Worm (Caenorhabditis elegans) whole organism, early embryonic: Measurements from ENCODE around the gene W03C9.5.

Source experiments
- B0310.2 ChIP-seq: sonication (generic microtip); optimal IDR thresholded peaks from 2 replicates; lab custom pipeline; 2016; ENCODE audit warnings: mild to moderate bottlenecking, missing genetic modification characterization, missing compliant biosample characterization
- ama-1 ChIP-seq: fragments of 150-350 bp; optimal IDR thresholded peaks from 2 replicates; lab custom pipeline; 2014
- ceh-13 ChIP-seq: fragments of 200-800 bp; sonication (Bioruptor generic); optimal IDR thresholded peaks from 2 replicates; lab custom pipeline; 2018; ENCODE audit warnings: mild to moderate bottlenecking, missing genetic modification characterization, missing compliant biosample characterization
- ets-7 ChIP-seq: sonication (generic microtip); optimal IDR thresholded peaks from 2 replicates; lab custom pipeline; 2016; ENCODE audit warnings: missing genotype, missing genetic modification characterization, missing compliant biosample characterization
- hmbx-1 ChIP-seq: sonication (generic microtip); optimal IDR thresholded peaks from 2 replicates; lab custom pipeline; 2016; ENCODE audit warnings: mild to moderate bottlenecking, missing genetic modification characterization, missing compliant biosample characterization
- hmg-4 ChIP-seq: fragments of 200-800 bp; sonication (Bioruptor generic); optimal IDR thresholded peaks from 2 replicates; lab custom pipeline; 2018; ENCODE audit warnings: mild to moderate bottlenecking, missing genetic modification characterization, missing compliant biosample characterization
- hnd-1 ChIP-seq: sonication (generic microtip); optimal IDR thresholded peaks from 2 replicates; lab custom pipeline; 2016; ENCODE audit warnings: missing genetic modification characterization, missing compliant biosample characterization
- pes-1 ChIP-seq: fragments of 200-800 bp; sonication (Bioruptor generic); IDR thresholded peaks from 2 replicates; pipeline ENCODE4 v1.3.6; 2022; ENCODE audit warnings: missing genetic modification reagents, missing genetic modification characterization, missing compliant biosample characterization
- scrt-1 ChIP-seq: fragments of 200-800 bp; sonication (Bioruptor generic); IDR thresholded peaks from 2 replicates; pipeline ENCODE4 v1.3.6; 2022; ENCODE audit warnings: missing genetic modification characterization, missing compliant biosample characterization
- tbx-11 ChIP-seq: fragments of 200-800 bp; sonication (Bioruptor generic); IDR thresholded peaks from 2 replicates; pipeline ENCODE4 v1.3.6; 2022; ENCODE audit warnings: missing genetic modification characterization, missing compliant biosample characterization

DNA sequence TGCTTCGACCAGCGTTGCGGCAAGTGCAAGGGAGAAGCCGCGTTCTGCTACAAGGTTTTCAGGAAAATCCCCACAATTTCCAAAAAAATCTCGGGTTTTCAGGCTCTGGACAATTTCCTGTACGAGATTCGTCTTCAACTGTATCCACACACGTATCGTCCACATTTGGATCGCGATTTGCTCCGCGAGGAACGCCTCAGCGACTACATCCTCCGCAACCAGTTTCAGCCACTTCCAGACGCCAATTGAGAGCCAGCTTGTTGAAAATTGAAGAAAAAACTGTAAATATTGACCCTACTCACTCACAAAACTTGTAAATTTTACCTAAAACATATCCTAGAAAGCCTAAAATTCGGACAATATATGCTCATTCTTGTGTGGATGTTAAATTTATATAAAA is 2.5 kb downstream of the W03C9.5 start:
- TF ChIP-seq tbx-11 (GFP tag; lab: Robert Waterston, UW) (no peak), scrt-1 (GFP tag; lab: Robert Waterston, UW) (no peak), hmg-4 (GFP tag; lab: Kevin White, UChicago) (no peak), hmbx-1 (tag; lab: Kevin White, UChicago) (no peak), ama-1 (lab: Kevin White, UChicago) (no peak), B0310.2 (tag; lab: Kevin White, UChicago) (no peak), ets-7 (tag; lab: Kevin White, UChicago) (no peak), pes-1 (GFP tag; lab: Robert Waterston, UW) (no peak), hnd-1 (tag; lab: Kevin White, UChicago) (no peak), ceh-13 (GFP tag; lab: Kevin White, UChicago) (no peak)
